Worm (Caenorhabditis elegans): ENCODE measurements around the gene Y17G9A.3.

The Y17G9A.3 gene

DNA sequence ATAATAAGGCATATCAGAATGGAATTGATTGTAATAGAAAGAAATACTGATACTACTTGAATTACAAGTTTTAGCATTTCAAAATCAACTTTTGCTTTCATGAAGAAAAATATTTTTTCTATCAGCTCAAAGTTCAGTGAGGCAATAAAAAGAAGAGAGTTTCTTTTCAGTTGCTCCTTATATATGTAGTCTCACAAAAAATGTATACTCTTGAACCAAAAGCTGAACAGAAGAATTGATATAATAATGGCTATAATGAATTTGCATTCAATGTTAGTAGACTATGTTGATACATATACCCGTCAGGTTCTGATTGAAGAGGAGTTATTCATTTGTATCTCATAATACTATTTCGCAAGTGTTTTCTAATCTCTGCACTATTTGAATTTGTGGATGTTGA is 16.1 kb upstream of the Y17G9A.3 start, which contains the start of gene str-174:
Gene str-174 (minus strand): TSS at position 101 of the 400 bp plus-strand sequence.
- TF ChIP-seq ceh-18 (tag; optimal IDR thresholded peaks at IDR 0.05) (no peak), ttx-3 (tag; optimal IDR thresholded peaks at IDR 0.05) (no peak), ztf-16 (tag; optimal IDR thresholded peaks at IDR 0.05) (no peak), Y22D7AL.16 (tag; optimal IDR thresholded peaks at IDR 0.05) (no peak), ceh-45 (GFP tag; IDR thresholded peaks at IDR 0.05) (no peak), unc-3 (GFP tag; conservative IDR thresholded peaks at IDR 0.05) (no peak), unc-3 (tag; optimal IDR thresholded peaks at IDR 0.05) (no peak), tbx-2 (tag; optimal IDR thresholded peaks at IDR 0.05) (no peak), tbx-7 (tag; optimal IDR thresholded peaks at IDR 0.05) (no peak), hlh-30 (tag; optimal IDR thresholded peaks at IDR 0.05; ENCODE audit: insufficient read depth) (no peak), odd-2 (tag; optimal IDR thresholded peaks at IDR 0.05) (no peak), C38D4.7 (GFP tag; optimal IDR thresholded peaks at IDR 0.05) (no peak), ceh-34 (tag; optimal IDR thresholded peaks at IDR 0.05) (no peak), hlh-8 (tag; optimal IDR thresholded peaks at IDR 0.05) (no peak), dmd-4 (tag; optimal IDR thresholded peaks at IDR 0.05; ENCODE audit: borderline replicate concordance) (no peak), ceh-2 (tag; optimal IDR thresholded peaks at IDR 0.05) (no peak), pha-4 (tag; optimal IDR thresholded peaks at IDR 0.05) (no peak)

DNA sequence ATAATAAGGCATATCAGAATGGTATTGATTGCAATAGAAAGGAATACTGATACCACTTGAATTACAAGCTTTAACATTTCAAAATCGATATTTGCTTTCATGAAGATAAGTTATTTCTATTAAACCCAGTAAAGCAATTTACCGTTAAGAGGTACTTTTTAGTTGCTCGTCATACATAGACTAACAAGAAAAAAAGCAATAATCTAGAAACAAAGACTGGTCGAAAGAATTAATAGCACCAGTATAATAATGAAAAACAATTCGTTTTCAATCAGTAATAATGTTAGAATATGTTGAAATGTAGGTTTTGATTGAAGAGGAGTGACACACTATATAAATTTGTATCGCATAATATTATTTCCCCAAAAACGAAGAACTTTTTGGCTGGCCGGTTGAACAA is 12.1 kb upstream of the Y17G9A.3 start, which contains the start of gene str-175:
Gene str-175 (minus strand): TSS at position 101 of the 400 bp plus-strand sequence.
- TF ChIP-seq lin-11 (tag; optimal IDR thresholded peaks at IDR 0.05) = no peak
- no peak for TF ChIP-seq fkh-10 (GFP tag; optimal IDR thresholded peaks at IDR 0.05)
- no peak for TF ChIP-seq pros-1 (tag; optimal IDR thresholded peaks at IDR 0.05)
- TF ChIP-seq sdc-2 (tag; optimal IDR thresholded peaks at IDR 0.05) = no peak
- no peak for TF ChIP-seq eyg-1 (tag; optimal IDR thresholded peaks at IDR 0.05)
- no peak for TF ChIP-seq ttx-3 (tag; optimal IDR thresholded peaks at IDR 0.05)
- no peak for TF ChIP-seq tbx-7 (tag; optimal IDR thresholded peaks at IDR 0.05)

DNA sequence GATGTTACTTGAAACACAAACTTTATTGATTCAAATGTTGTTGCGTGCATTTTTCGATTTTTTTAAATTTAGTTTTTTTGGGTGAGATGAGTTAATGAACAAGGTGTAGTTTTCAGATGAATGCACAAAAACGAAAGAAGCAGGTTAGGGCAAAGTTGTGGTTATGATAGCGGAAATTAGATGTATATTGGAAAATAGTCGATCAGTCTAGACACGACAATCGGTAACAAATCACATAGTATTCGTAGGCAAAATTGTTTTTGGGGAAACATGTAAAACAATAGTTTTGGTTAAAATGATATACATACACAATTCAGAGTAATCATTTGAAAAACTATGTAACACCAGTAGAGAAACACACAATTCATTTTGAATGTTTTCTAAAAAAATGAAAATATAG is 9.1 kb upstream of the Y17G9A.3 start, which contains the start of gene str-172:
Gene str-172 (minus strand): TSS at position 101 of the 400 bp plus-strand sequence.
- no peak for TF ChIP-seq unc-3 (GFP tag; conservative IDR thresholded peaks at IDR 0.05)
- no peak for TF ChIP-seq unc-3 (tag; optimal IDR thresholded peaks at IDR 0.05)
- TF ChIP-seq T23F11.4 (GFP tag; optimal IDR thresholded peaks at IDR 0.05) = no peak
- TF ChIP-seq elt-4 (tag; optimal IDR thresholded peaks at IDR 0.05) = no peak
- TF ChIP-seq nhr-232 (tag; optimal IDR thresholded peaks at IDR 0.05) = no peak
- no peak for TF ChIP-seq rnt-1 (tag; optimal IDR thresholded peaks at IDR 0.05)
- TF ChIP-seq elt-2 (tag; optimal IDR thresholded peaks at IDR 0.05) = no peak
- TF ChIP-seq ceh-22 (tag; optimal IDR thresholded peaks at IDR 0.05) = no peak
- TF ChIP-seq odd-2 (tag; optimal IDR thresholded peaks at IDR 0.05) = no peak
- no peak for TF ChIP-seq fkh-10 (GFP tag; optimal IDR thresholded peaks at IDR 0.05)
- no peak for TF ChIP-seq gmeb-2 (tag; optimal IDR thresholded peaks at IDR 0.05)
- no peak for TF ChIP-seq sox-4 (tag; optimal IDR thresholded peaks at IDR 0.05)

DNA sequence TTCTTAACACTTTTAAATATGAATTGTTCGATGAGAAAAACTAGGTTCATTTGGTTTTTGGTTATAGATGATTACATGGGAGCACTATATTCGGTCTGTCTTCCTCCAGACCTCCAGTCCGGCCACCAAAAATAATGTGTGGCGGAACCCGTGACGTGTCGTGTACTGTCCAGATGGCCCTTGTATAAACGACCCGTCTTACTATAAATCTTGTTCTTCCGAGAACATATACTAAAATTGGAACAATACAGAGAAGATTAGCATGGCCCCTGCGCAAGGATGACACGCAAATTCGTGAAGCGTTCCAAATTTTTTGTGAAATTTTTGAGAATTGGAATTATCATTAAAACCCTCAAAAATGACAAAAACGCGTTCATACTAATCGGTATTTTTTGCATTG is 8.1 kb upstream of the Y17G9A.3 start:
- no peak for TF ChIP-seq ceh-45 (GFP tag; IDR thresholded peaks at IDR 0.05)
- no peak for TF ChIP-seq ama-1 (optimal IDR thresholded peaks at IDR 0.05)
- no peak for TF ChIP-seq K09A11.1 (tag; optimal IDR thresholded peaks at IDR 0.05; ENCODE audit: insufficient read depth)
- TF ChIP-seq pqm-1 (tag; optimal IDR thresholded peaks at IDR 0.05) = no peak
- TF ChIP-seq F13H6.1 (tag; optimal IDR thresholded peaks at IDR 0.05) = no peak
- TF ChIP-seq ceh-31 (tag; optimal IDR thresholded peaks at IDR 0.05) = no peak
- TF ChIP-seq Y22D7AL.16 (tag; optimal IDR thresholded peaks at IDR 0.05) = no peak
- no peak for TF ChIP-seq rnt-1 (tag; optimal IDR thresholded peaks at IDR 0.05)
- TF ChIP-seq syd-9 (tag; optimal IDR thresholded peaks at IDR 0.05) = no peak
- TF ChIP-seq pag-3 (tag; optimal IDR thresholded peaks at IDR 0.05; ENCODE audit: borderline replicate concordance) = no peak
- no peak for TF ChIP-seq hlh-30 (tag; optimal IDR thresholded peaks at IDR 0.05; ENCODE audit: insufficient read depth)
